Worm (Caenorhabditis elegans): ENCODE data around the gene str-47.

Gene str-47

DNA sequence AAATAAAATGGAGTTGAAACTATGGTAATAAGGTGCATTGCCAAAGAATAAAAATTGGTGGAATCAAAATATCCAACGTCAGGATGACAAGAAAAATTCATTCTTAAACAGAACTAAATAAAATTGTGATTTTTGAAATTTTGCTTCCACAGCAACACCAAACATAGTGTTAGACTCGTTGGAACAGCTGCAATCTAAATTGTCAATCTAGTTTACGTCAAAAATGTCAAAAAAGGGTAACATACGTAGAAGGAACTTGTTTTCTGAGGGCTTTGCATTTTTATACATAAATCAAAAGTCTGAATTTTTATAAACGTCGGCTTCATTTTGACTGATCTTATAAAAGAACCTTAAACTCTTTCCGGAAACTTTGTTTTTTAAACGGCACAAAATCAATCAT, 8.0 kb downstream of the str-47 start, which contains the start of gene srh-200:
srh-200 (minus strand) TSS at position 101 of the 400 bp plus-strand sequence.
- TF ChIP-seq irx-1 (tag; optimal IDR thresholded peaks at IDR 0.05) = no peak
- TF ChIP-seq nhr-85 (tag) = peak; percentile 10

DNA sequence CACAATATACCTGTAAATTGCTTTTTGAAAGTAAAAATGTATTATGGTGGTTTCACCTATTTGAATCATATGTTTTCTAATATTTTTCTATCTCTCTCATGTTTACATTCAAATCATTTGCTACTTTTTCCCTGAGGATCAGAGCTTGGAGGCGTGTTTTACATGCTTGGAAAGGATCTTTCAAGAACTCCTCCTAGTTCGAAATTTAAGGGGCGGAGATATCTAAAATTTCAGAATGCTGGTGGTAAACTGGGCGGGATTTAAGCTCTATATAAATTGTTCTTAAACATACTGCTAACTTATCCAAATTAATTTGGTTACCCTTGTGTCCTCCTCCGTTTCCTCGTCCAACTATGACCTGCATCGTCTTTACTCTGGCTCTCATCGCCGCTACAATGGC, 22.4 kb downstream of the str-47 start, which contains the start of gene C12D5.5:
C12D5.5 (plus strand) TSS at position 301 of the 400 bp plus-strand sequence.
- TF ChIP-seq efl-3 (GFP tag; optimal IDR thresholded peaks at IDR 0.05) = no peak
- TF ChIP-seq ceh-63 (GFP tag; optimal IDR thresholded peaks at IDR 0.05) = no peak
- no peak for TF ChIP-seq ceh-90 (tag; optimal IDR thresholded peaks at IDR 0.05)
- no peak for TF ChIP-seq tbx-2 (tag; optimal IDR thresholded peaks at IDR 0.05)
- TF ChIP-seq xbp-1 (tag; optimal IDR thresholded peaks at IDR 0.05) = no peak
- TF ChIP-seq nhr-90 (tag; optimal IDR thresholded peaks at IDR 0.05; ENCODE audit: poor library complexity) = no peak

DNA sequence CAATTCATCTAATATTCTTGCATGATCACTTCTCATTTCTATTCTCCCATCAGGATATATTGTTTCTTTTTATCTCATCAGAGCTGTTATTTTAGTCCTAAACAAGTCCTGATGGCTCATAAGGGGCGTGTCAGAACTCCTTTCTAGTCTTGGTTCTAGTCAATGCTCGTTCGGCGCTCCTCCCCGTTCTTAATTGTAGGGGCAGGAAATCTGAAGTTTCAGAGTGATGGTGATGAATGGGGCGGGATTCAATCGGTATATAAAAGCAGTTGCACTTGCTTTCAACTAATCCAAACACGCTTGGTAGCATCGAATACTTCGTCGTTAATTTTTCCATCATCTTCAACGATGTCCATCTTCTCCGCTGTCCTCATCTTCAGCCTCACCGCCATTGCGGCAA, 26.7 kb downstream of the str-47 start, which contains the start of gene C12D5.4:
C12D5.4 (plus strand) TSS at position 301 of the 400 bp plus-strand sequence.
- TF ChIP-seq egl-13 (tag; optimal IDR thresholded peaks at IDR 0.05) (no peak), hpl-2 (GFP tag; optimal IDR thresholded peaks at IDR 0.05) (no peak), tbx-2 (tag; optimal IDR thresholded peaks at IDR 0.05) (no peak), unc-62 (GFP tag; optimal IDR thresholded peaks at IDR 0.05) (no peak), lin-35 (GFP tag; optimal IDR thresholded peaks at IDR 0.05) (no peak), zip-4 (GFP tag; optimal IDR thresholded peaks at IDR 0.05) (no peak), fkh-8 (tag; optimal IDR thresholded peaks at IDR 0.05) (no peak)

DNA sequence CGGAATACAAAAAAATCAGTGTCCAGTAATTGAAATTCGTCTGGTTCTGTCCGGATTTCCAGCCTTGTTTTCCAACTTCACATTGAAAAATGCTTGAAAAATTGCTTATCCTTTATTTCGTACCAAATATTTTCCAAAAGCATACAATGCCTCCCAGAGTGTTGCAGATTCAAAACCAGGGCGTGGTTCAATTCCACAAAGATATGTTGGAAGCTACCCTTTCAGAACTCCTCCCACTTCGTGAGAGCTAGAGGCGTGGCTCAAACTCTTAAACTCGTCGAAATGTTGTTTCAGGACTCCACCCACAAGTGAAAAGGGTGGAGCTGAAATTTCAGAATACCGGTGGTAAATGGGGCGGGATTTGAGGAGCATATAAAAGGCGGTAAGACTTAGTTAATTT, 30.4 kb downstream of the str-47 start, which contains the start of gene C12D5.3:
C12D5.3 (plus strand) TSS at position 301 of the 400 bp plus-strand sequence.
- no peak for TF ChIP-seq ztf-4 (tag; optimal IDR thresholded peaks at IDR 0.05)
- no peak for TF ChIP-seq hlh-4 (tag; optimal IDR thresholded peaks at IDR 0.05)
- no peak for TF ChIP-seq unc-62 (GFP tag; optimal IDR thresholded peaks at IDR 0.05)
- no peak for TF ChIP-seq lir-3 (tag; optimal IDR thresholded peaks at IDR 0.05; ENCODE audit: poor library complexity)
- TF ChIP-seq fkh-4 (tag; optimal IDR thresholded peaks at IDR 0.05; ENCODE audit: borderline replicate concordance) = no peak
- no peak for TF ChIP-seq egl-27 (tag; optimal IDR thresholded peaks at IDR 0.05)
- no peak for TF ChIP-seq ceh-82 (tag; optimal IDR thresholded peaks at IDR 0.05)

DNA sequence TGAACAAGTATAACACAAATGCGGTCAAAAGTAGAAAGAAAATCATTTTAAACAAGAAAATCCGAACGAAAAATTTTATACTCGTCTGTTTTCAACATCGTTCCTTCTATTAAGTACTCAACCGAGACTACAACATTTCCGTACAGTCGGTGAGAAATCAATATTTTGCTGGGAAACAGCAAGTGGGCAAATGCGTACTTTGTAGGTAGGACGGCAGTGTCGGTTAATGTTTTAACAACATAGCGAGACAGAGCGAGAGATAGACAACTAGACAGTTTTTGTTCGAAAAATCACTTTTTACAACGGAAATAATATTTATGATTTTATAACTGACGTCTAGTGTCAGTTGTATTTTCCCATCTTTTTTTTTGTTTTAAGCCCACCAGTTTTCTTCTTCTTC, 35.8 kb downstream of the str-47 start, which contains the start of gene cyp-33A1:
cyp-33A1 (minus strand) TSS at position 72 of the 400 bp plus-strand sequence.
- peak; percentile 75 for TF ChIP-seq nhr-20 (tag; optimal IDR thresholded peaks at IDR 0.05)
- TF ChIP-seq nhr-76 (tag; optimal IDR thresholded peaks at IDR 0.05) = no peak
- peak in 1 of 2 experiments; percentile 16 for TF ChIP-seq mdl-1 (tag; optimal IDR thresholded peaks at IDR 0.05)
- TF ChIP-seq blmp-1 (tag; optimal IDR thresholded peaks at IDR 0.05) = peak; percentile 50
- peak; percentile 38 for TF ChIP-seq nhr-71 (tag; optimal IDR thresholded peaks at IDR 0.05)
- TF ChIP-seq elt-3 (tag; optimal IDR thresholded peaks at IDR 0.05) = peak in 1 of 6 experiments; percentile 64
- TF ChIP-seq elt-2 (tag; optimal IDR thresholded peaks at IDR 0.05) = peak; percentile 8
- TF ChIP-seq xbp-1 (tag; optimal IDR thresholded peaks at IDR 0.05) = no peak
- peak; percentile 16; the same call in 1 of the 2 replicates for TF ChIP-seq nhr-19 (GFP tag; conservative IDR thresholded peaks at IDR 0.05)
- no peak for TF ChIP-seq Y116A8C.19 (tag; optimal IDR thresholded peaks at IDR 0.05; ENCODE audit: borderline replicate concordance)
- TF ChIP-seq nhr-90 (tag; optimal IDR thresholded peaks at IDR 0.05; ENCODE audit: poor library complexity) = peak; percentile 20
- peak; percentile 81 for TF ChIP-seq nhr-85 (tag)

DNA sequence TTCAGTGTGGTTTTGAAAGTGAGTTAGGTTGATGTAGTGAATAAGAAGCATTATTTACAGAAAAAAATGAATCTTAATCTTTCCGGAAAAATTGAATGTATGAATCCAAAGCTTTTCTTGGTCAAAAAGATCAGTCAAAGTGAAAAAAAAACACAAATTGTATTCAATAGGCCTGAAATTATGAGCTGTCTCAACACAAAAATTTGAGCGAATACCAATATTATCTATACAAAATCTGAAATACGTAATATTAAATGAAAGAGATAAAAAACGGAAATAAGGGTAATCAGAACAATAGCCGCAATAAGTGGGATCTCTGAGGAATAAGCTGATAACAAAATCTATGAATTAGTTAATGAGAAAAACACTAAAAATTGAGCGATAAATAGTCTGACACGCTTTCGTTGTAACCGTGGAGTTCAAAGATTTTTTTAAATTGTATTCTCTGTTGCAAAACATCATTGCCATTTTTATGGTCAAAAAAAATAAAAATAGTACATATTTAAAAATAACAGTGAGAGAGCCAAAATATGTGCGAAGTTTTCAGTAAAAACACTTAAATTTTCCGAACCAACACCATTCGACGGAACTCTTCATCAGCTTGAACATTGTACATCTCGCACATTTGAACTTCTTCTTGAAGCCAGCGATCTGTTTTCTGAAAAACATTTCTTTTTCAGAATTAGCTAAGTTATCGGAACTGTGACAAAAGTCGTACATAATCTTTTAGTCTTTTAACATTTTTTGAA, 38.5 kb downstream of the str-47 start, which contains the start of gene sre-11:
sre-11 (minus strand) TSS at position 51 of the 749 bp plus-strand sequence.
- TF ChIP-seq lir-3 (tag; optimal IDR thresholded peaks at IDR 0.05; ENCODE audit: poor library complexity) (no peak), nhr-28 (tag; optimal IDR thresholded peaks at IDR 0.05) (no peak), snu-23 (GFP tag; optimal IDR thresholded peaks at IDR 0.05) (no peak), efl-1 (optimal IDR thresholded peaks at IDR 0.05) (no peak), efl-1 (GFP tag; optimal IDR thresholded peaks at IDR 0.05 in 1 of 2) (peak in 1 of 2 experiments; percentile 84)

All from whole organism, L1 larva.